Fruit fly (Drosophila melanogaster) whole organism: ENCODE measurements around the gene CG46280.

ENCODE experiments used
- CG8478 ChIP-seq: fragments of >200 bp; optimal IDR thresholded peaks from 2 replicates; lab custom pipeline; 2018; ENCODE audit warnings: inconsistent platforms
- psq ChIP-seq: fragments of >200 bp; optimal IDR thresholded peaks from 2 replicates; lab custom pipeline; 2017

DNA sequence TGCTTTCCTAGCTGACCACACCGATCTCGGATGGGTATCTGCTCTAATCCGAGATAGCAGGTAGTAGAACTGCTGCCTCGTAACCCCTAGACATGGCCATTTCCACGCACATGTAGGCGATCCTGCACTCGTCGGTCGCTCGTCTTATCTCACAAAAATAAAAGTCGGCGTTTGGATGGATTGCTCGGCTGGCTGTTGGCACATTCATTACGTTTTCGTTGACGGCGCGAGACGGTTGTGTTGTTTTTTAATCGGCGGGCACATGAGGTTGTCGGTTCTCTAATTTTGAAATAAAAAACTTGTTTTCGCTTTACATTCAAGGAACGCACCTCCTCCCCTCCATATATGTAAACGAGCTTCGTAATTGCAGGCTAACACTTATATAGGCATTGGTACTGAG lies 1.9 kb upstream of the CG46280 start, which contains the start of gene ry:
- TF ChIP-seq CG8478 (no peak), psq (lab: Kevin White, UChicago) (no peak)
